Fruit fly (Drosophila melanogaster) whole organism, wandering third instar larva: ENCODE results near the gene CG31259.

Source experiments
- Abd-B ChIP-seq: fragments of >200 bp; optimal IDR thresholded peaks from 2 replicates; lab custom pipeline; 2017; ENCODE audit warnings: missing biosample characterization, missing genetic modification characterization
- CG32264 ChIP-seq: fragments of 200-800 bp; sonication (Bioruptor generic); optimal IDR thresholded peaks from 2 replicates; lab custom pipeline; 2016; ENCODE audit warnings: missing biosample characterization, missing genetic modification characterization
- CrebA ChIP-seq: fragments of 200-800 bp; sonication (Bioruptor generic); optimal IDR thresholded peaks from 2 replicates; lab custom pipeline; 2016; ENCODE audit warnings: missing biosample characterization, mild to moderate bottlenecking, missing genetic modification characterization, borderline replicate concordance
- Dif ChIP-seq: fragments of 200-275, 200-300 bp; sonication (Bioruptor generic); optimal IDR thresholded peaks from 2 replicates; lab custom pipeline; 2018; ENCODE audit warnings: missing biosample characterization, missing genetic modification characterization; ENCODE audit not compliant: partially characterized antibody
- GATAd ChIP-seq: sonication (Bioruptor generic); optimal IDR thresholded peaks from 2 replicates; lab custom pipeline; 2016; ENCODE audit warnings: missing biosample characterization, missing genetic modification characterization
- HLH106 ChIP-seq: fragments of 200-800 bp; optimal IDR thresholded peaks from 3 replicates; lab custom pipeline; 2019; ENCODE audit warnings: missing biosample characterization, mild to moderate bottlenecking, missing genetic modification characterization, moderate library complexity
- Hnf4 ChIP-seq: fragments of 200-800 bp; sonication (Bioruptor generic); optimal IDR thresholded peaks from 2 replicates; lab custom pipeline; 2016; ENCODE audit warnings: missing biosample characterization, mild to moderate bottlenecking, missing genetic modification characterization
- Hr78 ChIP-seq: fragments of >200 bp; optimal IDR thresholded peaks from 2 replicates; lab custom pipeline; 2017; ENCODE audit warnings: missing biosample characterization, missing genetic modification characterization
- Hr83 ChIP-seq: fragments of 200-300 bp; sonication (Bioruptor generic); optimal IDR thresholded peaks from 2 replicates; lab custom pipeline; 2016; ENCODE audit warnings: missing biosample characterization, mild to moderate bottlenecking, missing genetic modification characterization, moderate library complexity; ENCODE audit not compliant: poor library complexity, severe bottlenecking
- Jra ChIP-seq: sonication (Bioruptor generic); optimal IDR thresholded peaks from 2 replicates; lab custom pipeline; 2016; ENCODE audit warnings: missing biosample characterization, missing genetic modification characterization
- Myc ChIP-seq: fragments of >200 bp; optimal IDR thresholded peaks from 2 replicates; lab custom pipeline; 2017
- N ChIP-seq: fragments of >200 bp; optimal IDR thresholded peaks from 2 replicates; lab custom pipeline; 2018; ENCODE audit warnings: missing biosample characterization, missing external identifiers, missing genetic modification characterization
- OdsH ChIP-seq: fragments of 200-800 bp; sonication (Bioruptor generic); optimal IDR thresholded peaks from 2 replicates; lab custom pipeline; 2016; ENCODE audit warnings: missing biosample characterization, mild to moderate bottlenecking, missing genetic modification characterization
- Rel ChIP-seq, 2 experiments: fragments of 200-800 bp; sonication (Bioruptor generic) in 1 of 2; optimal IDR thresholded peaks; 2 replicates in 1 of 2; 3 replicates in 1 of 2; lab custom pipeline; 2016 to 2019; ENCODE audit warnings: mild to moderate bottlenecking in 2 of 2, missing biosample characterization in 2 of 2, missing genetic modification characterization in 2 of 2, moderate library complexity in 1 of 2
- Vsx2 ChIP-seq: fragments of 200-300, 225-300 bp; sonication (Bioruptor generic); optimal IDR thresholded peaks from 2 replicates; lab custom pipeline; 2018; ENCODE audit warnings: missing biosample characterization, missing genetic modification characterization; ENCODE audit not compliant: partially characterized antibody
- brk ChIP-seq: fragments of 200-800 bp; sonication (Bioruptor generic); optimal IDR thresholded peaks from 2 replicates; lab custom pipeline; 2016; ENCODE audit warnings: missing biosample characterization, mild to moderate bottlenecking, missing genetic modification characterization
- dl ChIP-seq, 2 experiments: fragments of 175-275, 200-275 bp in 1 of 2; fragments of 200-275 bp in 1 of 2; sonication (Bioruptor generic); optimal IDR thresholded peaks; lab custom pipeline; 2018; ENCODE audit warnings: mild to moderate bottlenecking in 2 of 2, missing biosample characterization in 2 of 2, missing genetic modification characterization in 2 of 2, moderate library complexity in 2 of 2; ENCODE audit not compliant: partially characterized antibody in 2 of 2, insufficient read depth in 1 of 2
- dmrt93B ChIP-seq: fragments of 200-800 bp; sonication (Bioruptor generic); optimal IDR thresholded peaks from 2 replicates; lab custom pipeline; 2018; ENCODE audit warnings: missing biosample characterization, mild to moderate bottlenecking, missing genetic modification characterization
- dsf ChIP-seq: sonication (Bioruptor generic); optimal IDR thresholded peaks from 2 replicates; lab custom pipeline; 2016; ENCODE audit warnings: missing biosample characterization, missing genetic modification characterization, borderline replicate concordance
- ey ChIP-seq: fragments of 200-800 bp; sonication (Bioruptor generic); optimal IDR thresholded peaks from 2 replicates; lab custom pipeline; 2016; ENCODE audit warnings: missing biosample characterization, missing genetic modification characterization
- foxo ChIP-seq, 2 experiments: fragments of 200-800 bp; sonication (Bioruptor generic); optimal IDR thresholded peaks; 2 replicates in 1 of 2; 3 replicates in 1 of 2; lab custom pipeline; 2016 to 2017; ENCODE audit warnings: missing biosample characterization in 2 of 2, missing genetic modification characterization in 2 of 2
- fru ChIP-seq: fragments of 200-800 bp; sonication (Bioruptor generic); optimal IDR thresholded peaks from 3 replicates; lab custom pipeline; 2016; ENCODE audit warnings: missing biosample characterization, mild to moderate bottlenecking, missing genetic modification characterization
- h ChIP-seq: fragments of 200-800 bp; sonication (Bioruptor generic); optimal IDR thresholded peaks from 3 replicates; lab custom pipeline; 2016; ENCODE audit warnings: missing biosample characterization, mild to moderate bottlenecking, missing genetic modification characterization
- jim ChIP-seq: fragments of 175-275, 200-325 bp; sonication (Bioruptor generic); optimal IDR thresholded peaks from 2 replicates; lab custom pipeline; 2016; ENCODE audit warnings: missing biosample characterization, mild to moderate bottlenecking, missing genetic modification characterization
- lola ChIP-seq: fragments of >200 bp; optimal IDR thresholded peaks from 2 replicates; lab custom pipeline; 2017; ENCODE audit warnings: missing biosample characterization, missing genetic modification characterization
- psq ChIP-seq: fragments of 200-800 bp; sonication (Bioruptor generic); optimal IDR thresholded peaks from 3 replicates; lab custom pipeline; 2017; ENCODE audit warnings: missing biosample characterization, mild to moderate bottlenecking, missing genetic modification characterization, moderate library complexity
- rgr ChIP-seq: fragments of 200-800 bp; sonication (Bioruptor generic); optimal IDR thresholded peaks from 3 replicates; lab custom pipeline; 2016; ENCODE audit warnings: missing biosample characterization, mild to moderate bottlenecking, missing genetic modification characterization
- sage ChIP-seq: fragments of 200-800 bp; sonication (Bioruptor generic); optimal IDR thresholded peaks from 2 replicates; lab custom pipeline; 2016; ENCODE audit warnings: missing biosample characterization, mild to moderate bottlenecking, missing genetic modification characterization
- sv ChIP-seq: fragments of 200-800 bp; sonication (Bioruptor generic); optimal IDR thresholded peaks from 3 replicates; lab custom pipeline; 2016; ENCODE audit warnings: missing biosample characterization, missing genetic modification characterization
- tai ChIP-seq: sonication (Bioruptor generic); optimal IDR thresholded peaks from 2 replicates; lab custom pipeline; 2016; ENCODE audit warnings: missing biosample characterization, missing genetic modification characterization
- usp ChIP-seq: fragments of >200 bp; optimal IDR thresholded peaks from 2 replicates; lab custom pipeline; 2017; ENCODE audit warnings: missing biosample characterization, missing genetic modification characterization
- woc ChIP-seq: sonication (Bioruptor generic); optimal IDR thresholded peaks from 2 replicates; lab custom pipeline; 2016; ENCODE audit warnings: missing biosample characterization, mild to moderate bottlenecking, missing genetic modification characterization

CG31259 gene

dm6 chr3R:8523668-8524067 is at the start of gene CG31259:
CG31259 (plus strand) TSS chr3R:8523944.
- TF ChIP-seq Rel (GFP tag; optimal IDR thresholded peaks at IDR 0.05; lab: Kevin White, UChicago) (no peak), Rel (tag; optimal IDR thresholded peaks at IDR 0.05; lab: Kevin White, UChicago) (peak; percentile 9), CG32264 (GFP tag; lab: Kevin White, UChicago) (no peak), Vsx2 (GFP tag; lab: Kevin White, UChicago) (no peak), foxo (GFP tag; optimal IDR thresholded peaks at IDR 0.05; lab: Kevin White, UChicago) (no peak), dmrt93B (no peak), h (GFP tag; lab: Kevin White, UChicago) (peak; percentile 75), sage (no peak)
- TF ChIP-seq, all 38 proteins: peak for 2

DNA sequence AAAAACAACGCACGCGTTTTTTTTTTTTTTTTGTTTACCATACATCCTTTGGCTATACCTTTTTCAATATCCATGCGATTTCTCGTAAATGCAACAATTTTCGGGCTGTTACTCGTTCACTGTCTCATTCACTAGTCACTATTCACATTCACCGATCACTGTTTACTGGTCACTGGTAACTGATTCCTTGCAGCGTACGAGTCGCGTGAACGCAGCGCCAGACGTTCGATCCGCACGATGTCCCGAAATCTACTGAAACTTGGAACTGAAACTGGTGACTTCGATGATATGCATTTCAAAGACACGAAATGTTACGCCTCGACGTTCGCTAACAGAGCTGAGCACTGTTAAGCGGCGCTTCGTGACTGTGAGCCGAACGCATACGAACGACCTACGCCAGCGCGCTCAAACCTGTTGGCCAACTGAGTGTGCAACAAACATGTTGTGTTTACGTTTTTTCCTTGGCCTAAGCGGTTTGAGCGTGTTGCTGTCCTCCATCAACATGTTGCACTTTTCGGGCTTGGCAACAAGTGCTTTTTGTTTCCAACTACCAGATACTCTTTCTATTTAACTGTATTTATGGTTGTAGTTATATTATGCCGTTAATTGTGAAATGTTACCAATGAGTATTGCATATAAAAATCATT is 46.3 kb upstream of the CG31259 start, which contains the start of gene CG45263:
CG45263 (minus strand) TSS at position 257 of the 647 bp plus-strand sequence.
- TF ChIP-seq Hr83 (peak; percentile 17), tai (no peak), CrebA (GFP tag; lab: Kevin White, UChicago) (peak; percentile 0)

- TF ChIP-seq Dif (GFP tag; lab: Kevin White, UChicago) (no peak), jim (no peak), dmrt93B (no peak), HLH106 (tag; lab: Kevin White, UChicago) (no peak), sv (peak; percentile 65), Myc (no peak), fru (GFP tag; lab: Kevin White, UChicago) (no peak), psq (GFP tag; lab: Kevin White, UChicago) (no peak), dl (GFP tag; optimal IDR thresholded peaks at IDR 0.05; lab: Kevin White, UChicago; ENCODE audit: insufficient read depth in 1 of 2, partially characterized antibody in 2 of 2) (no peak), Jra (GFP tag; lab: Kevin White, UChicago) (no peak), dsf (GFP tag; lab: Kevin White, UChicago) (no peak), Hr83 (no peak), CG32264 (GFP tag; lab: Kevin White, UChicago) (no peak), foxo (GFP tag; optimal IDR thresholded peaks at IDR 0.05; lab: Kevin White, UChicago) (peak in 1 of 2 experiments; percentile 30), Vsx2 (GFP tag; lab: Kevin White, UChicago) (no peak), N (GFP tag; lab: Kevin White, UChicago) (no peak), CrebA (GFP tag; lab: Kevin White, UChicago) (no peak), Abd-B (GFP tag; lab: Kevin White, UChicago) (no peak), OdsH (no peak), woc (GFP tag; lab: Kevin White, UChicago) (no peak), ey (no peak), GATAd (GFP tag; lab: Kevin White, UChicago) (no peak), Hr78 (GFP tag; lab: Kevin White, UChicago) (no peak), usp (no peak), Hnf4 (GFP tag; lab: Kevin White, UChicago) (no peak), rgr (GFP tag; lab: Kevin White, UChicago) (peak; percentile 10)
- TF ChIP-seq, all 38 proteins: peak for 3
Observed at dm6 chr3R:8482881-8483280, 40.9 kb upstream of the CG31259 start.

DNA sequence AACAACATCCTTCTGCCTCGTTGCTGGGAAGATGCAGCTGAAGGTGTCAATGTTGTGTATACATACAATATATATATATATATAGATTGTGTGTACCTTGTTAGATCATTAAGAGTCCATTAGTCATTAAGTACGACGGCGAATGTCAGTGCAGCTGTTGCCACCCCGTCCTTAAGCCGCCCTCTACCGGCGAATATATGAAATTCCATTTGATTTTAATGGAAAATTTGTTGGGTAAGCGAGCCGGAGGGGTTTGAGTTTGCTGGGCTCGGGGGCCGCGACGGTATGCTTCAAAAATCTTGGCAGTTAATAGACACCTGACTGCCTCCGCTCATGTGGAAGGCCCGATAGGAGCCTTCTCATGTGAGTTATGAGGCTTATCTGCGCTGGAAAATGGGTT is 39.2 kb upstream of the CG31259 start:
- TF ChIP-seq rgr (GFP tag; lab: Kevin White, UChicago) (no peak), OdsH (no peak), woc (GFP tag; lab: Kevin White, UChicago) (no peak)
- TF ChIP-seq, all 38 proteins: peak for 0

DNA sequence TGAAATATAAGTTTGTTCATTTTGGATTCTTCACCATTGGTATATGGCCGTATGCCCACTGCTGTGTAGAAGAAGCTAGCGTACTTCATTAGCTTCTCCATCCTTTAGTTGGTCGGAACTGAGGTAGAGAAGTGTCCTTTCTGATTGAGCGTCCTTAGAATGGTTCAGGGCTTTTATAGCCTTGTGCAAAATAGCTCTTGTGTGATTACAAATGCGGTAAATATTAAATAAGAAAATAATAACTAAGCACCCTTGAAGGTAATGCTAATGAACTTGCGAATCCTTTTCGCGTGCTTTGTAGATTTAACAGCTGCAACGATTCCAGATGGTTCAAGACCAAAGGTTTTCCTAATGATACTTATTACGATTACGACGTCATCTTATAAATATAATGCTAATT is 12.5 kb upstream of the CG31259 start, which contains the start of gene Or85b:
Or85b (minus strand) TSS at position 101 of the 400 bp plus-strand sequence.
- TF ChIP-seq Dif (GFP tag; lab: Kevin White, UChicago) (no peak), lola (no peak), CG32264 (GFP tag; lab: Kevin White, UChicago) (no peak), h (GFP tag; lab: Kevin White, UChicago) (no peak), sv (no peak), ey (no peak), Abd-B (GFP tag; lab: Kevin White, UChicago) (no peak), brk (GFP tag; lab: Kevin White, UChicago) (no peak), dl (GFP tag; optimal IDR thresholded peaks at IDR 0.05; lab: Kevin White, UChicago; ENCODE audit: insufficient read depth in 1 of 2, partially characterized antibody in 2 of 2) (no peak), Hr78 (GFP tag; lab: Kevin White, UChicago) (no peak)
